Worm (Caenorhabditis elegans) whole organism, L3 larva: ENCODE results near the gene T11B7.2.

Experiments used
- ama-1 ChIP-seq: fragments of 150-350 bp; optimal IDR thresholded peaks from 2 replicates; lab custom pipeline; 2018
- ceh-9 ChIP-seq: sonication (generic microtip); optimal IDR thresholded peaks from 2 replicates; lab custom pipeline; 2018; ENCODE audit warnings: missing biosample characterization, missing genetic modification characterization
- elt-3 ChIP-seq, 3 experiments: fragments of 150-350 bp in 1 of 3; sonication (generic microtip) in 2 of 3; optimal IDR thresholded peaks; 2 replicates in 2 of 3; 4 replicates in 1 of 3; lab custom pipeline; 2014 to 2017; ENCODE audit warnings: missing biosample characterization in 3 of 3, missing genetic modification characterization in 3 of 3
- mdl-1 ChIP-seq: fragments of 150-350 bp; optimal IDR thresholded peaks from 2 replicates; lab custom pipeline; 2014; ENCODE audit warnings: missing biosample characterization, missing genetic modification characterization
- nhr-23 ChIP-seq: fragments of 150-350 bp; optimal IDR thresholded peaks from 2 replicates; lab custom pipeline; 2014; ENCODE audit warnings: missing biosample characterization, missing genetic modification reagents, missing genetic modification characterization
- nhr-28 ChIP-seq: fragments of 150-350 bp; optimal IDR thresholded peaks from 2 replicates; lab custom pipeline; 2014; ENCODE audit warnings: missing biosample characterization, missing genetic modification characterization
- nhr-77 ChIP-seq: fragments of 150-350 bp; optimal IDR thresholded peaks from 2 replicates; lab custom pipeline; 2014; ENCODE audit warnings: missing biosample characterization, missing genetic modification characterization
- unc-39 ChIP-seq: sonication (generic microtip); optimal IDR thresholded peaks from 4 replicates; lab custom pipeline; 2017; ENCODE audit warnings: missing biosample characterization, missing genetic modification characterization
- ztf-4 ChIP-seq: fragments of 150-350 bp; optimal IDR thresholded peaks from 2 replicates; lab custom pipeline; 2014; ENCODE audit warnings: missing biosample characterization, missing genetic modification characterization

DNA sequence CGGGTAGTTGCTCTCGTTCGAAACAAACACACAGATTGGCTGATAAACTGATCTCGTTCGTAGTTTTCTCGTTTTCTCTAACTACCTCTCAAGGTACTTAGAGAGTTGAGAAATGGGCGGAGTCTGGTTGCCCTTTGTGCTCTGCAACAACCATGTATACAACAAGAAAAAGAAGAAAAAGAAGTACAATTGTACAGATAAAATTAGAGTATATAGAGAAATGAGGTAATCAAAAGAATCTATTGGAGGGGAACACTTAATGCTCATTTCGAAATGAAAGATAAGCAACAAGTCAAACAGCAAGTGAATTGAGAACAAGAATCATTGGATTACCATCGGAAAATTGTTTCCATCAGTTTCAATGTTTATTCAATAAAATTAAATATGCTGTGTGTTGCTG is 21.0 kb upstream of the T11B7.2 start, which contains the start of gene C09G9.1:
- TF ChIP-seq ztf-4, result no peak
- no peak for TF ChIP-seq nhr-28 (tag; lab: Kevin White, UChicago)
- no peak for TF ChIP-seq ceh-9
- no peak for TF ChIP-seq unc-39 (tag; lab: Kevin White, UChicago)
- no peak for TF ChIP-seq ama-1 (lab: Kevin White, UChicago)
- no peak for TF ChIP-seq mdl-1
- TF ChIP-seq nhr-77 (tag; lab: Kevin White, UChicago), result no peak
- TF ChIP-seq elt-3 (tag; optimal IDR thresholded peaks at IDR 0.05; lab: Kevin White, UChicago), result no peak
- TF ChIP-seq nhr-23, result no peak
